Worm (Caenorhabditis elegans) whole organism, L4/young adult: Measurements from ENCODE around the gene ceh-18.

Experiments used
- W03F9.2 ChIP-seq: fragments of 150-350 bp; optimal IDR thresholded peaks from 2 replicates; lab custom pipeline; 2014; ENCODE audit warnings: missing biosample characterization, missing genetic modification characterization
- dao-5 ChIP-seq: sonication (generic microtip); optimal IDR thresholded peaks from 2 replicates; lab custom pipeline; 2016; ENCODE audit warnings: missing genotype, missing genetic modification characterization, moderate library complexity, missing compliant biosample characterization
- him-1 ChIP-seq: sonication (generic microtip); optimal IDR thresholded peaks from 2 replicates; lab custom pipeline; 2016; ENCODE audit warnings: missing genotype, missing genetic modification reagents, missing genetic modification characterization, missing compliant biosample characterization

The ceh-18 gene

ce11 chrX:3828598-3829204 lies 28.9 kb downstream of the ceh-18 start:
- no peak for TF ChIP-seq dao-5 (tag; lab: Kevin White, UChicago)
- no peak for TF ChIP-seq W03F9.2 (tag; lab: Kevin White, UChicago)
- no peak for TF ChIP-seq him-1 (tag; lab: Kevin White, UChicago)

ce11 chrX:3827311-3827710 lies 30.3 kb downstream of the ceh-18 start:
- TF ChIP-seq W03F9.2 (tag; lab: Kevin White, UChicago) = no peak
- no peak for TF ChIP-seq him-1 (tag; lab: Kevin White, UChicago)
- TF ChIP-seq dao-5 (tag; lab: Kevin White, UChicago) = no peak

- TF ChIP-seq dao-5 (tag; lab: Kevin White, UChicago) (no peak), him-1 (tag; lab: Kevin White, UChicago) (no peak), W03F9.2 (tag; lab: Kevin White, UChicago) (no peak)
These were observed 30.7 kb downstream of the ceh-18 start, which contains the start of gene fkh-9 for ce11 chrX:3826863-3827262. Gene fkh-9 (minus strand): TSS chrX:3826963.

- TF ChIP-seq W03F9.2 (tag; lab: Kevin White, UChicago) = no peak
- no peak for TF ChIP-seq him-1 (tag; lab: Kevin White, UChicago)
- TF ChIP-seq dao-5 (tag; lab: Kevin White, UChicago) = no peak
These were observed 31.4 kb downstream of the ceh-18 start for ce11 chrX:3826172-3826571.

ce11 chrX:3824907-3825689 lies 32.5 kb downstream of the ceh-18 start:
- no peak for TF ChIP-seq him-1 (tag; lab: Kevin White, UChicago)
- TF ChIP-seq W03F9.2 (tag; lab: Kevin White, UChicago) = no peak
- TF ChIP-seq dao-5 (tag; lab: Kevin White, UChicago) = no peak

- TF ChIP-seq W03F9.2 (tag; lab: Kevin White, UChicago) = no peak
- no peak for TF ChIP-seq dao-5 (tag; lab: Kevin White, UChicago)
- TF ChIP-seq him-1 (tag; lab: Kevin White, UChicago) = no peak
These were observed 33.2 kb downstream of the ceh-18 start for ce11 chrX:3824443-3824842.

- TF ChIP-seq dao-5 (tag; lab: Kevin White, UChicago) (no peak), him-1 (tag; lab: Kevin White, UChicago) (no peak), W03F9.2 (tag; lab: Kevin White, UChicago) (no peak)
These were observed 33.7 kb downstream of the ceh-18 start for ce11 chrX:3823869-3824268.

- TF ChIP-seq dao-5 (tag; lab: Kevin White, UChicago) = no peak
- no peak for TF ChIP-seq him-1 (tag; lab: Kevin White, UChicago)
- TF ChIP-seq W03F9.2 (tag; lab: Kevin White, UChicago) = no peak
These were observed 35.5 kb downstream of the ceh-18 start for ce11 chrX:3822061-3822460.

ce11 chrX:3821609-3822008 lies 36.0 kb downstream of the ceh-18 start:
- TF ChIP-seq him-1 (tag; lab: Kevin White, UChicago) (no peak), dao-5 (tag; lab: Kevin White, UChicago) (no peak), W03F9.2 (tag; lab: Kevin White, UChicago) (no peak)

- TF ChIP-seq him-1 (tag; lab: Kevin White, UChicago) = no peak
- no peak for TF ChIP-seq dao-5 (tag; lab: Kevin White, UChicago)
- no peak for TF ChIP-seq W03F9.2 (tag; lab: Kevin White, UChicago)
These were observed 36.9 kb downstream of the ceh-18 start for ce11 chrX:3820666-3821065.

- TF ChIP-seq dao-5 (tag; lab: Kevin White, UChicago) = no peak
- TF ChIP-seq him-1 (tag; lab: Kevin White, UChicago) = no peak
- TF ChIP-seq W03F9.2 (tag; lab: Kevin White, UChicago) = no peak
These were observed 37.9 kb downstream of the ceh-18 start for ce11 chrX:3819697-3820096.

- TF ChIP-seq him-1 (tag; lab: Kevin White, UChicago) (no peak), W03F9.2 (tag; lab: Kevin White, UChicago) (no peak), dao-5 (tag; lab: Kevin White, UChicago) (no peak)
These were observed 38.6 kb downstream of the ceh-18 start for ce11 chrX:3818856-3819524.

ce11 chrX:3814827-3815226 lies 42.8 kb downstream of the ceh-18 start:
- TF ChIP-seq him-1 (tag; lab: Kevin White, UChicago) (no peak), dao-5 (tag; lab: Kevin White, UChicago) (no peak), W03F9.2 (tag; lab: Kevin White, UChicago) (no peak)
